Worm (Caenorhabditis elegans): Measurements from ENCODE around the gene Y51H4A.22.

Y51H4A.22 gene

ce11 chrIV:16694567-16694966 is 25.9 kb upstream of the Y51H4A.22 start, which contains the start of gene Y51H4A.941:
Gene Y51H4A.941 (minus strand): TSS chrIV:16694667.
- TF ChIP-seq hif-1 (tag; optimal IDR thresholded peaks at IDR 0.05) (no peak), nhr-102 (tag; optimal IDR thresholded peaks at IDR 0.05) (no peak), ZK337.2 (GFP tag; IDR thresholded peaks at IDR 0.05) (no peak), saeg-2 (GFP tag; IDR thresholded peaks at IDR 0.05) (no peak), skn-1 (tag; optimal IDR thresholded peaks at IDR 0.05) (no peak), tag-97 (GFP tag; IDR thresholded peaks at IDR 0.05) (no peak), nhr-10 (tag; optimal IDR thresholded peaks at IDR 0.05) (no peak), Y48G9A.11 (GFP tag; IDR thresholded peaks at IDR 0.05) (no peak), ceh-28 (tag; optimal IDR thresholded peaks at IDR 0.05) (no peak), nhr-237 (tag; optimal IDR thresholded peaks at IDR 0.05) (no peak), daf-16 (GFP tag; optimal IDR thresholded peaks at IDR 0.05) (no peak), daf-16 (tag; optimal IDR thresholded peaks at IDR 0.05) (no peak)

- no peak for TF ChIP-seq hlh-30 (tag; optimal IDR thresholded peaks at IDR 0.05; ENCODE audit: insufficient read depth)
- no peak for TF ChIP-seq lir-3 (tag; optimal IDR thresholded peaks at IDR 0.05)
- no peak for TF ChIP-seq mdt-29 (GFP tag; IDR thresholded peaks at IDR 0.05)
- TF ChIP-seq T26A8.4 (GFP tag; IDR thresholded peaks at IDR 0.05), result no peak
- no peak for TF ChIP-seq pha-4 (GFP tag; IDR thresholded peaks at IDR 0.05)
- no peak for TF ChIP-seq pha-4 (tag; optimal IDR thresholded peaks at IDR 0.05)
- no peak for TF ChIP-seq aly-2 (tag; optimal IDR thresholded peaks at IDR 0.05)
- TF ChIP-seq ctbp-1 (GFP tag; IDR thresholded peaks at IDR 0.05), result no peak
- no peak for TF ChIP-seq tra-1 (GFP tag; IDR thresholded peaks at IDR 0.05)
- TF ChIP-seq dmd-6 (GFP tag; IDR thresholded peaks at IDR 0.05), result no peak
- TF ChIP-seq mep-1 (tag; optimal IDR thresholded peaks at IDR 0.05), result no peak
- TF ChIP-seq madf-9 (GFP tag; conservative IDR thresholded peaks at IDR 0.05), result no peak
- TF ChIP-seq spr-1 (tag; optimal IDR thresholded peaks at IDR 0.05), result no peak
- TF ChIP-seq unc-62 (GFP tag; optimal IDR thresholded peaks at IDR 0.05 in 1 of 2), result no peak
- TF ChIP-seq unc-62 (tag; optimal IDR thresholded peaks at IDR 0.05), result no peak
- no peak for TF ChIP-seq ztf-7 (tag; optimal IDR thresholded peaks at IDR 0.05)
- no peak for TF ChIP-seq ceh-20 (GFP tag; IDR thresholded peaks at IDR 0.05)
- TF ChIP-seq hif-1 (tag; optimal IDR thresholded peaks at IDR 0.05), result no peak
- no peak for TF ChIP-seq lsy-2 (tag; optimal IDR thresholded peaks at IDR 0.05)
Observed at ce11 chrIV:16696422-16696821, 24.1 kb upstream of the Y51H4A.22 start.

ce11 chrIV:16706950-16707349 is 13.6 kb upstream of the Y51H4A.22 start:
- TF ChIP-seq ztf-7 (tag; optimal IDR thresholded peaks at IDR 0.05), result no peak
- peak; percentile 69 for TF ChIP-seq snpc-1.2 (GFP tag; IDR thresholded peaks at IDR 0.05)
- TF ChIP-seq zip-2 (tag; optimal IDR thresholded peaks at IDR 0.05), result no peak
- TF ChIP-seq tag-97 (GFP tag; IDR thresholded peaks at IDR 0.05), result no peak
- no peak for TF ChIP-seq skn-1 (tag; optimal IDR thresholded peaks at IDR 0.05)
- TF ChIP-seq T26A8.4 (GFP tag; IDR thresholded peaks at IDR 0.05), result no peak

DNA sequence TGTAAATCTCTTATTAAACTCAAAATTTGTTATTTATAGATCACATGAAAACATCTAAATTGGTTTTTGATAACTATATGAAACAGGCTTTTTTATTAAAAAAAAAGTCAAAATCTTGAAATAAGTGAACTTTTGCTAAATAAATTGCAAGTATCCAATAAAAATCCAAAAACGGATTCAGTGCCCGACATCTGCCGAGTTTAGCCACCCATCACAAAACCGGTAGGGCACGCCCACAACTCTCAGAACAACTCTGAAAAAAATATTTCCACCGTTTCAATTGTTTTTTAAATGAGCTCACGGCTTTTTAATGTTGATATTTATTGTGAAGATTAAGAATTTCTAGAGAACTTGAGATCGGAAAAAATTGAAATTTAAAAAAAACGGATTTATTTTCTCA is 10.8 kb upstream of the Y51H4A.22 start:
- TF ChIP-seq snpc-1.2 (GFP tag; IDR thresholded peaks at IDR 0.05) (peak; percentile 58; the same call in 1 of the 2 replicates), egl-43 (GFP tag; IDR thresholded peaks at IDR 0.05) (no peak)

- no peak for TF ChIP-seq pha-4 (GFP tag; IDR thresholded peaks at IDR 0.05)
- no peak for TF ChIP-seq pha-4 (tag; optimal IDR thresholded peaks at IDR 0.05)
- no peak for TF ChIP-seq nhr-237 (tag; optimal IDR thresholded peaks at IDR 0.05)
- TF ChIP-seq ztf-7 (tag; optimal IDR thresholded peaks at IDR 0.05), result no peak
- peak; percentile 79 for TF ChIP-seq snpc-1.2 (GFP tag; IDR thresholded peaks at IDR 0.05)
- TF ChIP-seq vab-7 (GFP tag; IDR thresholded peaks at IDR 0.05), result no peak
- TF ChIP-seq gei-8 (GFP tag; optimal IDR thresholded peaks at IDR 0.05), result no peak
- TF ChIP-seq mdt-29 (GFP tag; IDR thresholded peaks at IDR 0.05), result no peak
- no peak for TF ChIP-seq hmg-1.1 (GFP tag; IDR thresholded peaks at IDR 0.05)
Observed at ce11 chrIV:16710312-16710711, 10.2 kb upstream of the Y51H4A.22 start.

Data from whole organism, L4 larva.